Worm (Caenorhabditis elegans) whole organism, young adult: ENCODE measurements around the gene B0334.5.
"Not testable (repeated sequence)": the region's sequence is repeated elsewhere in the genome, so short reads cannot be mapped to it uniquely, and the experiment has no call there.

Experiments used
- B0035.1 ChIP-seq: sonication (generic microtip); optimal IDR thresholded peaks from 2 replicates; lab custom pipeline; 2016; ENCODE audit warnings: missing genetic modification characterization, mild to moderate bottlenecking, missing compliant biosample characterization, missing genotype, missing genetic modification reagents
- B0261.1 ChIP-seq: sonication (generic microtip); optimal IDR thresholded peaks from 2 replicates; lab custom pipeline; 2016; ENCODE audit warnings: mild to moderate bottlenecking, missing genetic modification characterization, moderate library complexity, missing compliant biosample characterization
- C06A6.2 ChIP-seq: fragments of 200-800 bp; sonication (Bioruptor generic); conservative IDR thresholded peaks from 2 replicates; pipeline ENCODE4 v1.3.6; 2022; ENCODE audit warnings: missing genetic modification characterization, missing compliant biosample characterization
- C17E4.6 ChIP-seq: fragments of 200-800 bp; sonication (Bioruptor generic); IDR thresholded peaks from 2 replicates; pipeline ENCODE4 v1.3.6; 2022; ENCODE audit warnings: missing genetic modification reagents, missing genetic modification characterization, missing compliant biosample characterization
- D2030.7 ChIP-seq: fragments of 200-800 bp; sonication (Bioruptor generic); IDR thresholded peaks from 2 replicates; pipeline ENCODE4 v1.3.6; 2022; ENCODE audit warnings: missing genetic modification reagents, missing genetic modification characterization, missing compliant biosample characterization
- F33H1.4 ChIP-seq: fragments of 200-800 bp; sonication (Bioruptor generic); IDR thresholded peaks from 2 replicates; pipeline ENCODE4 v1.3.6; 2022; ENCODE audit warnings: missing genetic modification reagents, missing genetic modification characterization, missing compliant biosample characterization
- F37B4.10 ChIP-seq: fragments of 200-800 bp; sonication (Bioruptor generic); IDR thresholded peaks from 2 replicates; pipeline ENCODE4 v1.3.6; 2022; ENCODE audit warnings: missing genetic modification characterization, missing compliant biosample characterization
- F39B2.1 ChIP-seq: fragments of 200-800 bp; sonication (Bioruptor generic); IDR thresholded peaks from 2 replicates; pipeline ENCODE4 v1.3.6; 2022; ENCODE audit warnings: missing genetic modification reagents, missing genetic modification characterization, missing compliant biosample characterization
- F52B5.7 ChIP-seq: sonication (generic microtip); optimal IDR thresholded peaks from 2 replicates; lab custom pipeline; 2016; ENCODE audit warnings: mild to moderate bottlenecking, missing genetic modification characterization, missing compliant biosample characterization
- K12H6.12 ChIP-seq: fragments of 200-800 bp; sonication (Bioruptor generic); optimal IDR thresholded peaks from 2 replicates; lab custom pipeline; 2018; ENCODE audit warnings: mild to moderate bottlenecking, missing genetic modification characterization, missing compliant biosample characterization
- Y53F4B.3 ChIP-seq: fragments of 200-800 bp; sonication (Bioruptor generic); IDR thresholded peaks from 2 replicates; pipeline ENCODE4 v1.3.6; 2022; ENCODE audit warnings: missing genetic modification reagents, missing genetic modification characterization, missing compliant biosample characterization
- Y53G8AR.9 ChIP-seq: fragments of 200-800 bp; sonication (Bioruptor generic); conservative IDR thresholded peaks from 2 replicates; pipeline ENCODE4 v1.3.6; 2022; ENCODE audit warnings: missing genetic modification reagents, missing genetic modification characterization, missing compliant biosample characterization
- Y56A3A.18 ChIP-seq: fragments of 200-800 bp; sonication (Bioruptor generic); IDR thresholded peaks from 2 replicates; pipeline ENCODE4 v1.3.6; 2022; ENCODE audit warnings: missing genetic modification reagents, missing genetic modification characterization, missing compliant biosample characterization
- Y67H2A.10 ChIP-seq: fragments of 200-800 bp; sonication (Bioruptor generic); conservative IDR thresholded peaks from 2 replicates; pipeline ENCODE4 v1.3.6; 2022; ENCODE audit warnings: missing genetic modification reagents, missing genetic modification characterization, missing compliant biosample characterization
- Y79H2A.3 ChIP-seq: fragments of 200-800 bp; sonication (Bioruptor generic); conservative IDR thresholded peaks from 2 replicates; pipeline ENCODE4 v1.3.6; 2022; ENCODE audit warnings: missing genetic modification reagents, missing genetic modification characterization, missing compliant biosample characterization
- akir-1 ChIP-seq: fragments of 200-800 bp; sonication (Bioruptor generic); optimal IDR thresholded peaks from 2 replicates; lab custom pipeline; 2018; ENCODE audit warnings: mild to moderate bottlenecking, missing genetic modification characterization, moderate library complexity, missing compliant biosample characterization
- athp-1 ChIP-seq: sonication (generic microtip); optimal IDR thresholded peaks from 2 replicates; lab custom pipeline; 2017; ENCODE audit warnings: mild to moderate bottlenecking, missing genetic modification characterization, missing compliant biosample characterization
- ccch-3 ChIP-seq: fragments of 200-800 bp; sonication (Bioruptor generic); optimal IDR thresholded peaks from 2 replicates; lab custom pipeline; 2018; ENCODE audit warnings: mild to moderate bottlenecking, missing genetic modification characterization, missing compliant biosample characterization
- ceh-100 ChIP-seq: fragments of 200-800 bp; sonication (Bioruptor generic); IDR thresholded peaks from 2 replicates; pipeline ENCODE4 v1.3.6; 2022; ENCODE audit warnings: missing genetic modification reagents, missing genetic modification characterization, missing compliant biosample characterization
- ceh-27 ChIP-seq: fragments of 200-800 bp; sonication (Bioruptor generic); optimal IDR thresholded peaks from 2 replicates; lab custom pipeline; 2018; ENCODE audit warnings: mild to moderate bottlenecking, missing genetic modification characterization, moderate library complexity, missing compliant biosample characterization
- ceh-40 ChIP-seq: fragments of 200-800 bp; sonication (Bioruptor generic); IDR thresholded peaks from 2 replicates; pipeline ENCODE4 v1.3.6; 2022; ENCODE audit warnings: missing genetic modification characterization, missing compliant biosample characterization
- ceh-91 ChIP-seq: fragments of 200-800 bp; sonication (Bioruptor generic); IDR thresholded peaks from 2 replicates; pipeline ENCODE4 v1.3.6; 2022; ENCODE audit warnings: missing genetic modification reagents, missing genetic modification characterization, missing compliant biosample characterization
- die-1 ChIP-seq: sonication (generic microtip); optimal IDR thresholded peaks from 2 replicates; lab custom pipeline; 2016; ENCODE audit warnings: missing genotype, mild to moderate bottlenecking, missing genetic modification characterization, missing compliant biosample characterization
- dpl-1 ChIP-seq: fragments of 150-350 bp; optimal IDR thresholded peaks from 2 replicates; lab custom pipeline; 2014; ENCODE audit warnings: missing biosample characterization, missing genetic modification reagents, missing genetic modification characterization
- egl-18 ChIP-seq: fragments of 200-800 bp; sonication (Bioruptor generic); IDR thresholded peaks from 2 replicates; pipeline ENCODE4 v1.3.6; 2022; ENCODE audit warnings: missing genetic modification reagents, missing genetic modification characterization, missing compliant biosample characterization
- egrh-3 ChIP-seq: fragments of 200-800 bp; sonication (Bioruptor generic); IDR thresholded peaks from 2 replicates; pipeline ENCODE4 v1.3.6; 2022; ENCODE audit warnings: missing genetic modification reagents, missing genetic modification characterization, missing compliant biosample characterization
- gei-17 ChIP-seq: fragments of 200-800 bp; sonication (Bioruptor generic); optimal IDR thresholded peaks from 2 replicates; lab custom pipeline; 2018; ENCODE audit warnings: mild to moderate bottlenecking, missing genetic modification characterization, missing compliant biosample characterization
- hmg-1.2 ChIP-seq: fragments of 200-800 bp; sonication (Bioruptor generic); IDR thresholded peaks from 2 replicates; pipeline ENCODE4 v1.3.6; 2022; ENCODE audit warnings: missing genetic modification reagents, missing genetic modification characterization, missing compliant biosample characterization
- let-526 ChIP-seq: fragments of 200-800 bp; sonication (Bioruptor generic); IDR thresholded peaks from 2 replicates; pipeline ENCODE4 v1.3.6; 2022; ENCODE audit warnings: missing genetic modification reagents, missing genetic modification characterization, missing compliant biosample characterization
- lin-35 ChIP-seq, 3 experiments: fragments of 150-350 bp in 2 of 3; sonication (generic microtip) in 1 of 3; optimal IDR thresholded peaks; 2 replicates each; lab custom pipeline; 2014 to 2018; ENCODE audit warnings: missing biosample characterization in 3 of 3, missing genetic modification characterization in 3 of 3, missing genetic modification reagents in 3 of 3
- lin-54 ChIP-seq: fragments of 200-800 bp; sonication (Bioruptor generic); optimal IDR thresholded peaks from 2 replicates; lab custom pipeline; 2018; ENCODE audit warnings: mild to moderate bottlenecking, missing genetic modification characterization, missing compliant biosample characterization
- lsl-1 ChIP-seq: fragments of 200-800 bp; sonication (Bioruptor generic); optimal IDR thresholded peaks from 2 replicates; lab custom pipeline; 2018; ENCODE audit warnings: mild to moderate bottlenecking, missing genetic modification characterization, moderate library complexity, missing compliant biosample characterization
- madf-10 ChIP-seq: sonication (generic microtip); optimal IDR thresholded peaks from 2 replicates; lab custom pipeline; 2016; ENCODE audit warnings: mild to moderate bottlenecking, missing genetic modification characterization, missing compliant biosample characterization
- madf-3 ChIP-seq: fragments of 200-800 bp; sonication (Bioruptor generic); IDR thresholded peaks from 2 replicates; pipeline ENCODE4 v1.3.6; 2022; ENCODE audit warnings: missing genetic modification reagents, missing genetic modification characterization, missing compliant biosample characterization
- madf-6 ChIP-seq: fragments of 200-800 bp; sonication (Bioruptor generic); IDR thresholded peaks from 2 replicates; pipeline ENCODE4 v1.3.6; 2022; ENCODE audit warnings: missing genetic modification reagents, missing genetic modification characterization, missing compliant biosample characterization
- madf-8 ChIP-seq: fragments of 200-800 bp; sonication (Bioruptor generic); conservative IDR thresholded peaks from 2 replicates; pipeline ENCODE4 v1.3.6; 2022; ENCODE audit warnings: missing genetic modification reagents, missing genetic modification characterization, missing compliant biosample characterization
- nhr-90 ChIP-seq: sonication (generic microtip); optimal IDR thresholded peaks from 2 replicates; lab custom pipeline; 2016; ENCODE audit warnings: missing genotype, mild to moderate bottlenecking, missing genetic modification characterization, missing compliant biosample characterization
- pbrm-1 ChIP-seq: fragments of 200-800 bp; sonication (Bioruptor generic); IDR thresholded peaks from 2 replicates; pipeline ENCODE4 v1.3.6; 2022; ENCODE audit warnings: missing genetic modification reagents, missing genetic modification characterization, missing compliant biosample characterization
- rcor-1 ChIP-seq: fragments of 200-800 bp; sonication (Bioruptor generic); IDR thresholded peaks from 2 replicates; pipeline ENCODE4 v1.3.6; 2022; ENCODE audit warnings: missing genetic modification reagents, missing genetic modification characterization, missing compliant biosample characterization
- rec-8 ChIP-seq, 2 experiments: sonication (generic microtip); optimal IDR thresholded peaks; 2 replicates each; lab custom pipeline; 2016; ENCODE audit warnings: mild to moderate bottlenecking in 2 of 2, missing genetic modification characterization in 2 of 2, missing genetic modification reagents in 2 of 2, missing genotype in 2 of 2, missing biosample characterization in 1 of 2, missing compliant biosample characterization in 1 of 2, moderate library complexity in 1 of 2
- snpc-4 ChIP-seq, 5 experiments: fragments of 150-350 bp in 1 of 5; sonication (generic microtip) in 4 of 5; optimal IDR thresholded peaks; 2 replicates each; lab custom pipeline; 2014 to 2018; ENCODE audit warnings: missing genetic modification characterization in 5 of 5, missing biosample characterization in 3 of 5, antibody characterized with exemption in 2 of 5, mild to moderate bottlenecking in 2 of 5, missing compliant biosample characterization in 2 of 5, missing genotype in 2 of 5, moderate library complexity in 2 of 5, missing genetic modification reagents in 1 of 5
- unc-130 ChIP-seq: sonication (generic microtip); optimal IDR thresholded peaks from 2 replicates; lab custom pipeline; 2016; ENCODE audit warnings: missing genetic modification reagents, missing genetic modification characterization, missing compliant biosample characterization
- zim-3 ChIP-seq: sonication (generic microtip); optimal IDR thresholded peaks from 2 replicates; lab custom pipeline; 2017; ENCODE audit warnings: mild to moderate bottlenecking, missing genetic modification characterization, moderate library complexity, missing compliant biosample characterization
- ztf-18 ChIP-seq: sonication (generic microtip); optimal IDR thresholded peaks from 2 replicates; lab custom pipeline; 2016; ENCODE audit warnings: missing genotype, mild to moderate bottlenecking, missing genetic modification characterization, missing compliant biosample characterization
- ztf-25 ChIP-seq: fragments of 200-800 bp; sonication (Bioruptor generic); IDR thresholded peaks from 2 replicates; pipeline ENCODE4 v1.3.6; 2022; ENCODE audit warnings: missing genetic modification reagents, missing genetic modification characterization, missing compliant biosample characterization
- ztf-26 ChIP-seq: sonication (generic microtip); optimal IDR thresholded peaks from 2 replicates; lab custom pipeline; 2017; ENCODE audit warnings: missing genetic modification characterization, missing compliant biosample characterization
- ztf-28 ChIP-seq: fragments of 200-800 bp; sonication (Bioruptor generic); IDR thresholded peaks from 2 replicates; pipeline ENCODE4 v1.3.6; 2022; ENCODE audit warnings: missing genetic modification reagents, missing genetic modification characterization, missing compliant biosample characterization

Gene B0334.5

ce11 chrII:11534429-11535099, 37.1 kb downstream of the B0334.5 start, which contains the start of gene Y62F5A.12 (continued):
- TF ChIP-seq egrh-3 (GFP tag; lab: Robert Waterston, UW) (peak; percentile 91), D2030.7 (GFP tag; lab: Robert Waterston, UW) (peak; percentile 99), Y53F4B.3 (GFP tag; lab: Robert Waterston, UW) (peak; percentile 93), ceh-40 (GFP tag; lab: Robert Waterston, UW) (peak; percentile 89), madf-6 (GFP tag; lab: Robert Waterston, UW) (peak; percentile 96), lsl-1 (GFP tag; lab: Kevin White, UChicago) (peak; percentile 78), madf-3 (GFP tag; lab: Robert Waterston, UW) (peak; percentile 93), Y56A3A.18 (0 out of 2 replicates have a peak, but pooled peaks have one; percentile 67), F37B4.10 (GFP tag; lab: Robert Waterston, UW) (peak; percentile 95), Y79H2A.3 (peak; percentile 89), ztf-18 (peak; percentile 86), snpc-4 (tag; optimal IDR thresholded peaks at IDR 0.05; lab: Kevin White, UChicago) (peak in 3 of 4 experiments; percentile 43 to 70 (median 65)), madf-8 (GFP tag; lab: Robert Waterston, UW) (peak; percentile 96), die-1 (tag; lab: Kevin White, UChicago) (peak; percentile 37), ccch-3 (GFP tag; lab: Kevin White, UChicago) (peak; percentile 31), B0035.1 (tag; lab: Kevin White, UChicago) (peak; percentile 35), pbrm-1 (GFP tag; lab: Robert Waterston, UW) (peak; percentile 96), let-526 (GFP tag; lab: Robert Waterston, UW) (peak; percentile 99), lin-54 (peak; percentile 92), F39B2.1 (peak; percentile 34; the same call in 1 of the 2 replicates), C06A6.2 (peak; percentile 82), zim-3 (tag; lab: Kevin White, UChicago) (peak; percentile 66), nhr-90 (tag; lab: Kevin White, UChicago) (peak; percentile 14), F52B5.7 (peak; percentile 65), madf-10 (peak; percentile 90), lin-35 (GFP tag; optimal IDR thresholded peaks at IDR 0.05; lab: Kevin White, UChicago) (peak in 1 of 3 experiments; percentile 84), egl-18 (peak; percentile 86), akir-1 (peak; percentile 82), ceh-27 (GFP tag; lab: Kevin White, UChicago) (peak; percentile 93), ceh-91 (peak; percentile 97), C17E4.6 (GFP tag; lab: Robert Waterston, UW) (peak; percentile 67), ceh-100 (peak; percentile 99), K12H6.12 (tag; lab: Kevin White, UChicago) (peak; percentile 87), dpl-1 (peak; percentile 60), Y67H2A.10 (peak; percentile 93), F33H1.4 (GFP tag; lab: Robert Waterston, UW) (peak; percentile 80), hmg-1.2 (peak; percentile 81), B0261.1 (tag; lab: Kevin White, UChicago) (peak; percentile 20), unc-130 (peak; percentile 88), rec-8 (tag; optimal IDR thresholded peaks at IDR 0.05; lab: Kevin White, UChicago) (peak; percentile 31 to 51), gei-17 (GFP tag; lab: Kevin White, UChicago) (peak; percentile 1), ztf-25 (GFP tag; lab: Robert Waterston, UW) (peak; percentile 99), rcor-1 (GFP tag; lab: Robert Waterston, UW) (peak; percentile 94), Y53G8AR.9 (GFP tag; lab: Robert Waterston, UW) (peak; percentile 93), ztf-28 (GFP tag; lab: Robert Waterston, UW) (peak; percentile 98), athp-1 (tag; lab: Kevin White, UChicago) (peak; percentile 88), ztf-26 (tag; lab: Kevin White, UChicago) (peak; percentile 68)
- TF ChIP-seq snpc-4 (GFP tag; optimal IDR thresholded peaks at IDR 0.05; lab: Kevin White, UChicago) = not testable (repeated sequence)
- TF ChIP-seq, all 124 proteins: peak for 88; not testable (repeated sequence) for 36
